Fruit fly (Drosophila melanogaster) whole organism: Measurements from ENCODE around the gene disp.

ENCODE experiments used
- CG8478 ChIP-seq: fragments of >200 bp; optimal IDR thresholded peaks from 2 replicates; lab custom pipeline; 2018; ENCODE audit warnings: inconsistent platforms
- Dll ChIP-seq: fragments of >200 bp; optimal IDR thresholded peaks from 2 replicates; lab custom pipeline; 2017
- EcR ChIP-seq, 2 experiments: fragments of >200 bp; optimal IDR thresholded peaks; 2 replicates each; lab custom pipeline; 2017; ENCODE audit warnings: missing biosample characterization in 2 of 2, missing genetic modification characterization in 2 of 2, missing genetic modification reagents in 2 of 2
- pan ChIP-seq: fragments of >200 bp; optimal IDR thresholded peaks from 2 replicates; lab custom pipeline; 2017
- psq ChIP-seq: fragments of >200 bp; optimal IDR thresholded peaks from 2 replicates; lab custom pipeline; 2017
- usp ChIP-seq: fragments of >200 bp; optimal IDR thresholded peaks from 2 replicates; lab custom pipeline; 2017; ENCODE audit warnings: missing biosample characterization, missing genetic modification characterization, mixed read lengths

Gene disp

DNA sequence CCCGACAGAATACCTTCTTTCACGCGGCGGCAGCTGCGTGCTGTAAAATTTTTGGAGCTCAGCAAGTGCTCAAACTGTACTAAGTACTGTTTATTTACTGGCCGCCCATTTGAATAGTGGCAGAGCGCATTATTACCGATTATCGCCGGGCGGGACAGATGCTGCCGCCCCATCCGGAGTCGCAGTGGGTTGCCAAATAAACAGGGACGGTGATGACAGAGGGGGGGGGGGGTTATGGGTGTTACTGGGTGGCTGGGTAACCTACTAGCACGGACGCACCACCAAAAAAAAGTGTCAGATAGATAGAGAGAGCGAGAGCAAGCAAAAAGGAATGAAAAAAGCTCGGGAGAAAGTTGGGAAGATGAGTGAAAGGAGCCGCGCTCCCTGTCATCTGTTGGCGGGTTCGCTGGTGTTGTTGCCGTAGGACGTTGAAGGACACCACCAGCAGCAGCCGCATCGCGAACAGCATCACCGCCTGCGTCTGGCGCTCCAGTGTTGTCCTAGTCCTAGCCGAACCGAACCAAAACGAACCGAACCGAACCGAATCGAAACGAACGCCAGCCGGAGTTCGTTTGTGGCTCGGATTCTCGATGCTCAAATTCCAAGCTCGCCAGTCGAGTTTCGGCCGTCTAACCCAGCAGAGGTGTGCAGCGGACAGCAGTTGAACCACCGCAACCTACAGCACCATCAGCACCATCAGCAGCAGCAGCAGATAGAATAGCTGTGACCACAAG, 54.2 kb downstream of the disp start, which contains the start of gene CG11000:
Gene CG11000 (plus strand): TSS at position 626 of the 734 bp plus-strand sequence.
- TF ChIP-seq usp (GFP tag; lab: Kevin White, UChicago) (no peak), psq (lab: Kevin White, UChicago) (no peak), Dll (lab: Kevin White, UChicago) (no peak), CG8478 (lab: Kevin White, UChicago) (no peak), EcR (GFP tag; optimal IDR thresholded peaks at IDR 0.05; lab: Kevin White, UChicago) (no peak), pan (lab: Kevin White, UChicago) (no peak)
